In genomic region chrIII:6141532-6141931, ce11 we compare ENCODE assay signal across 1 worm cellular context.
TF ChIP-seq lines count a peak whose summit lies in the region.

No protein-coding gene starts in this region.

TF ChIP-seq in whole organism, L1 larva, 84 proteins besides CTCF, POLR2A, EP300 and RAD21 (continued from another document):
- TF ChIP-seq lsy-2 (tag; optimal IDR thresholded peaks at IDR 0.05; lab: Kevin White, UChicago): peak in 1 of 2 experiments; percentile 32
- peak; percentile 6 for TF ChIP-seq rnt-1 (tag; optimal IDR thresholded peaks at IDR 0.05; lab: Kevin White, UChicago)
- no peak for TF ChIP-seq pqm-1 (tag; optimal IDR thresholded peaks at IDR 0.05; lab: Kevin White, UChicago)
- peak; percentile 36 for TF ChIP-seq nhr-71 (tag; optimal IDR thresholded peaks at IDR 0.05; lab: Kevin White, UChicago)
- peak in 1 of 2 experiments; percentile 6 for TF ChIP-seq efl-1 (optimal IDR thresholded peaks at IDR 0.05; lab: Kevin White, UChicago)
- TF ChIP-seq efl-1 (GFP tag; optimal IDR thresholded peaks at IDR 0.05 in 1 of 2; lab: Kevin White, UChicago): no peak
- peak; percentile 59; the same call in 1 of the 2 replicates for TF ChIP-seq mab-9 (GFP tag; IDR thresholded peaks at IDR 0.05; lab: Robert Waterston, UW)
- no peak for TF ChIP-seq nhr-77 (tag; optimal IDR thresholded peaks at IDR 0.05; lab: Kevin White, UChicago)
TF ChIP-seq in whole organism, L1 larva: peak in this region for 8.
